Worm (Caenorhabditis elegans): ENCODE measurements around the gene T28F3.8.

T28F3.8 gene

DNA sequence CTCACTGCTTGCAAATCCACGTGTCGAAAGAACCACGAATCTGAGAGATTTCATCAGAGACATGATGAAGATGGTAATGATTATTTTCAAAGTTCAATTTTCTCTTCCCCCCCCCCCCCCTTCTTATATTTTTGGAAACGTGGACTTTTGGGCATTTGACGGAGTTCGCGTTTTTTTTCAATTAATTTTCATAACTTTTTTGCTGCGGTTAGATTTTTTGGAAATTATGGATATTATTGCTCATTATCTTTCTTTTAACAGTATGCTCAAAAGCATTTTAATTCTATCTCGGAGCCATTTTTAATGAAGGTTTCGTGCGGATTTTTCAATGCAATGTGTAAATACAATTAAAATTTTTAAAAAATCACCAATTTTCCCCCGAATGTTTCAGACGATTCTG is 47.8 kb downstream of the T28F3.8 start, which contains the start of gene phyh-1:
Gene phyh-1 (minus strand): TSS at position 101 of the 400 bp plus-strand sequence.
- TF ChIP-seq tab-1 (GFP tag; IDR thresholded peaks at IDR 0.05) (no peak), cog-1 (tag; optimal IDR thresholded peaks at IDR 0.05) (no peak), flt-1 (GFP tag; IDR thresholded peaks at IDR 0.05) (no peak), klf-2 (GFP tag; conservative IDR thresholded peaks at IDR 0.05) (no peak), T22C8.4 (GFP tag; IDR thresholded peaks at IDR 0.05) (no peak), med-1 (GFP tag; optimal IDR thresholded peaks at IDR 0.05; ENCODE audit: insufficient read depth) (no peak), ref-1 (GFP tag; conservative IDR thresholded peaks at IDR 0.05) (no peak), ztf-29 (GFP tag; IDR thresholded peaks at IDR 0.05) (no peak), ztf-23 (GFP tag; IDR thresholded peaks at IDR 0.05) (no peak)

- TF ChIP-seq ztf-29 (GFP tag; IDR thresholded peaks at IDR 0.05) (no peak), cog-1 (tag; optimal IDR thresholded peaks at IDR 0.05) (no peak), tab-1 (GFP tag; IDR thresholded peaks at IDR 0.05) (no peak), ztf-23 (GFP tag; IDR thresholded peaks at IDR 0.05) (no peak), ref-1 (GFP tag; conservative IDR thresholded peaks at IDR 0.05) (no peak), med-1 (GFP tag; optimal IDR thresholded peaks at IDR 0.05; ENCODE audit: insufficient read depth) (no peak), T22C8.4 (GFP tag; IDR thresholded peaks at IDR 0.05) (no peak), flt-1 (GFP tag; IDR thresholded peaks at IDR 0.05) (no peak), klf-2 (GFP tag; conservative IDR thresholded peaks at IDR 0.05) (no peak)
Measured at ce11 chrIV:17258824-17259223, 48.3 kb downstream of the T28F3.8 start.

Measured in whole organism, midembryonic.